Worm (Caenorhabditis elegans) whole organism, young adult: ENCODE measurements around the gene atx-2.

Experiments used
- B0035.1 ChIP-seq: sonication (generic microtip); optimal IDR thresholded peaks from 2 replicates; lab custom pipeline; 2016; ENCODE audit warnings: missing genetic modification characterization, mild to moderate bottlenecking, missing compliant biosample characterization, missing genotype, missing genetic modification reagents
- F52B5.7 ChIP-seq: sonication (generic microtip); optimal IDR thresholded peaks from 2 replicates; lab custom pipeline; 2016; ENCODE audit warnings: mild to moderate bottlenecking, missing genetic modification characterization, missing compliant biosample characterization
- F55B11.4 ChIP-seq: sonication (generic microtip); optimal IDR thresholded peaks from 2 replicates; lab custom pipeline; 2016; ENCODE audit warnings: missing compliant biosample characterization, missing genetic modification characterization, borderline replicate concordance; ENCODE audit not compliant: insufficient read depth
- T26A5.8 ChIP-seq: sonication (generic microtip); optimal IDR thresholded peaks from 2 replicates; lab custom pipeline; 2016; ENCODE audit warnings: missing genetic modification characterization, missing compliant biosample characterization
- Y53F4B.3 ChIP-seq: fragments of 200-800 bp; sonication (Bioruptor generic); IDR thresholded peaks from 2 replicates; pipeline ENCODE4 v1.3.6; 2022; ENCODE audit warnings: missing genetic modification reagents, missing genetic modification characterization, missing compliant biosample characterization
- ZK185.1 ChIP-seq: sonication (generic microtip); optimal IDR thresholded peaks from 2 replicates; lab custom pipeline; 2016; ENCODE audit warnings: mild to moderate bottlenecking, missing genetic modification characterization, missing compliant biosample characterization; ENCODE audit not compliant: poor library complexity, severe bottlenecking
- akir-1 ChIP-seq: fragments of 200-800 bp; sonication (Bioruptor generic); optimal IDR thresholded peaks from 2 replicates; lab custom pipeline; 2018; ENCODE audit warnings: mild to moderate bottlenecking, missing genetic modification characterization, moderate library complexity, missing compliant biosample characterization
- ama-1 ChIP-seq, 3 experiments: fragments of 150-350 bp in 1 of 3; sonication (generic microtip) in 2 of 3; optimal IDR thresholded peaks; 2 replicates each; lab custom pipeline; 2014 to 2018; ENCODE audit warnings: missing biosample characterization in 2 of 3, missing genetic modification characterization in 2 of 3, missing genetic modification reagents in 2 of 3
- aptf-2 ChIP-seq: fragments of 200-800 bp; sonication (Bioruptor generic); conservative IDR thresholded peaks from 2 replicates; pipeline ENCODE4 v1.3.6; 2022; ENCODE audit warnings: missing genetic modification reagents, missing genetic modification characterization, missing compliant biosample characterization
- aptf-3 ChIP-seq: fragments of 200-800 bp; sonication (Bioruptor generic); IDR thresholded peaks from 2 replicates; pipeline ENCODE4 v1.3.6; 2022; ENCODE audit warnings: missing genetic modification characterization, missing compliant biosample characterization
- atf-7 ChIP-seq: sonication (generic microtip); optimal IDR thresholded peaks from 2 replicates; lab custom pipeline; 2017; ENCODE audit warnings: mild to moderate bottlenecking, missing genetic modification characterization, missing compliant biosample characterization
- athp-1 ChIP-seq: sonication (generic microtip); optimal IDR thresholded peaks from 2 replicates; lab custom pipeline; 2017; ENCODE audit warnings: mild to moderate bottlenecking, missing genetic modification characterization, missing compliant biosample characterization
- attf-5 ChIP-seq: fragments of 200-800 bp; sonication (Bioruptor generic); optimal IDR thresholded peaks from 2 replicates; lab custom pipeline; 2018; ENCODE audit warnings: mild to moderate bottlenecking, missing genetic modification characterization, missing compliant biosample characterization
- bed-1 ChIP-seq: fragments of 200-800 bp; sonication (Bioruptor generic); IDR thresholded peaks from 2 replicates; pipeline ENCODE4 v1.3.6; 2022; ENCODE audit warnings: missing genetic modification reagents, missing genetic modification characterization, missing compliant biosample characterization
- cebp-1 ChIP-seq, 2 experiments: fragments of 200-800 bp in 1 of 2; sonication (Bioruptor generic) in 1 of 2; sonication (generic microtip) in 1 of 2; IDR thresholded peaks in 1 of 2; optimal IDR thresholded peaks in 1 of 2; 2 replicates each; pipeline versions ENCODE4 v1.3.6 to Lab custom; 2017 to 2022; ENCODE audit warnings: missing compliant biosample characterization in 2 of 2, missing genetic modification characterization in 2 of 2, mild to moderate bottlenecking in 1 of 2, missing genetic modification reagents in 1 of 2, moderate library complexity in 1 of 2
- ceh-100 ChIP-seq: fragments of 200-800 bp; sonication (Bioruptor generic); IDR thresholded peaks from 2 replicates; pipeline ENCODE4 v1.3.6; 2022; ENCODE audit warnings: missing genetic modification reagents, missing genetic modification characterization, missing compliant biosample characterization
- ceh-27 ChIP-seq: fragments of 200-800 bp; sonication (Bioruptor generic); optimal IDR thresholded peaks from 2 replicates; lab custom pipeline; 2018; ENCODE audit warnings: mild to moderate bottlenecking, missing genetic modification characterization, moderate library complexity, missing compliant biosample characterization
- ceh-40 ChIP-seq: fragments of 200-800 bp; sonication (Bioruptor generic); IDR thresholded peaks from 2 replicates; pipeline ENCODE4 v1.3.6; 2022; ENCODE audit warnings: missing genetic modification characterization, missing compliant biosample characterization
- ceh-58 ChIP-seq: fragments of 200-800 bp; sonication (Bioruptor generic); IDR thresholded peaks from 2 replicates; pipeline ENCODE4 v1.3.6; 2022; ENCODE audit warnings: missing genetic modification characterization, missing compliant biosample characterization
- chd-7 ChIP-seq: sonication (generic microtip); optimal IDR thresholded peaks from 2 replicates; lab custom pipeline; 2016; ENCODE audit warnings: mild to moderate bottlenecking, missing genetic modification characterization, moderate library complexity, missing compliant biosample characterization
- dpff-1 ChIP-seq: sonication (generic microtip); optimal IDR thresholded peaks from 2 replicates; lab custom pipeline; 2017; ENCODE audit warnings: mild to moderate bottlenecking, missing genetic modification characterization, missing compliant biosample characterization
- egl-18 ChIP-seq: fragments of 200-800 bp; sonication (Bioruptor generic); IDR thresholded peaks from 2 replicates; pipeline ENCODE4 v1.3.6; 2022; ENCODE audit warnings: missing genetic modification reagents, missing genetic modification characterization, missing compliant biosample characterization
- ets-4 ChIP-seq: fragments of 200-800 bp; sonication (Bioruptor generic); optimal IDR thresholded peaks from 2 replicates; lab custom pipeline; 2018; ENCODE audit warnings: mild to moderate bottlenecking, missing genetic modification characterization, missing compliant biosample characterization
- gei-17 ChIP-seq: fragments of 200-800 bp; sonication (Bioruptor generic); optimal IDR thresholded peaks from 2 replicates; lab custom pipeline; 2018; ENCODE audit warnings: mild to moderate bottlenecking, missing genetic modification characterization, missing compliant biosample characterization
- him-1 ChIP-seq: sonication (generic microtip); optimal IDR thresholded peaks from 2 replicates; lab custom pipeline; 2016; ENCODE audit warnings: missing genotype, missing genetic modification reagents, missing genetic modification characterization, missing compliant biosample characterization
- hlh-12 ChIP-seq: sonication (generic microtip); optimal IDR thresholded peaks from 2 replicates; lab custom pipeline; 2016; ENCODE audit warnings: missing genetic modification characterization, missing compliant biosample characterization
- hrde-1 ChIP-seq: sonication (generic microtip); optimal IDR thresholded peaks from 2 replicates; lab custom pipeline; 2016; ENCODE audit warnings: missing genetic modification characterization, mild to moderate bottlenecking, missing compliant biosample characterization, moderate library complexity, missing genotype, missing genetic modification reagents, borderline replicate concordance
- hsf-1 ChIP-seq: fragments of 200-800 bp; sonication (Bioruptor generic); IDR thresholded peaks from 2 replicates; pipeline ENCODE4 v1.3.6; 2022; ENCODE audit warnings: missing genetic modification reagents, missing genetic modification characterization, missing compliant biosample characterization
- let-607 ChIP-seq, 2 experiments: fragments of 200-800 bp in 1 of 2; sonication (Bioruptor generic) in 1 of 2; sonication (generic microtip) in 1 of 2; optimal IDR thresholded peaks; 2 replicates each; lab custom pipeline; 2016 to 2018; ENCODE audit warnings: mild to moderate bottlenecking in 2 of 2, missing compliant biosample characterization in 2 of 2, missing genetic modification characterization in 2 of 2, moderate library complexity in 2 of 2, missing genotype in 1 of 2
- lin-26 ChIP-seq: fragments of 200-800 bp; sonication (Bioruptor generic); IDR thresholded peaks from 2 replicates; pipeline ENCODE4 v1.3.6; 2022; ENCODE audit warnings: missing genetic modification reagents, missing genetic modification characterization, missing compliant biosample characterization
- lin-35 ChIP-seq, 3 experiments: fragments of 150-350 bp in 2 of 3; sonication (generic microtip) in 1 of 3; optimal IDR thresholded peaks; 2 replicates each; lab custom pipeline; 2014 to 2018; ENCODE audit warnings: missing biosample characterization in 3 of 3, missing genetic modification characterization in 3 of 3, missing genetic modification reagents in 3 of 3
- lin-40 ChIP-seq: sonication (generic microtip); optimal IDR thresholded peaks from 2 replicates; lab custom pipeline; 2016; ENCODE audit warnings: missing genetic modification characterization, mild to moderate bottlenecking, missing compliant biosample characterization, missing genotype, missing genetic modification reagents
- lin-54 ChIP-seq: fragments of 200-800 bp; sonication (Bioruptor generic); optimal IDR thresholded peaks from 2 replicates; lab custom pipeline; 2018; ENCODE audit warnings: mild to moderate bottlenecking, missing genetic modification characterization, missing compliant biosample characterization
- lir-1 ChIP-seq: fragments of 200-800 bp; sonication (Bioruptor generic); conservative IDR thresholded peaks from 2 replicates; pipeline ENCODE4 v1.3.6; 2022; ENCODE audit warnings: missing genetic modification reagents, missing genetic modification characterization, missing compliant biosample characterization
- madf-3 ChIP-seq: fragments of 200-800 bp; sonication (Bioruptor generic); IDR thresholded peaks from 2 replicates; pipeline ENCODE4 v1.3.6; 2022; ENCODE audit warnings: missing genetic modification reagents, missing genetic modification characterization, missing compliant biosample characterization
- mes-4 ChIP-seq: sonication (generic microtip); optimal IDR thresholded peaks from 2 replicates; lab custom pipeline; 2016; ENCODE audit warnings: missing genotype, missing genetic modification characterization, missing compliant biosample characterization
- nhr-120 ChIP-seq: fragments of 200-800 bp; sonication (Bioruptor generic); IDR thresholded peaks from 2 replicates; pipeline ENCODE4 v1.3.6; 2022; ENCODE audit warnings: missing genetic modification characterization, missing compliant biosample characterization
- nhr-80 ChIP-seq: sonication (generic microtip); optimal IDR thresholded peaks from 2 replicates; lab custom pipeline; 2016; ENCODE audit warnings: missing genetic modification characterization, missing compliant biosample characterization
- pbrm-1 ChIP-seq: fragments of 200-800 bp; sonication (Bioruptor generic); IDR thresholded peaks from 2 replicates; pipeline ENCODE4 v1.3.6; 2022; ENCODE audit warnings: missing genetic modification reagents, missing genetic modification characterization, missing compliant biosample characterization
- repo-1 ChIP-seq: sonication (generic microtip); optimal IDR thresholded peaks from 2 replicates; lab custom pipeline; 2017; ENCODE audit warnings: mild to moderate bottlenecking, missing genetic modification characterization, missing compliant biosample characterization
- somi-1 ChIP-seq: fragments of 200-800 bp; sonication (Bioruptor generic); optimal IDR thresholded peaks from 2 replicates; lab custom pipeline; 2018; ENCODE audit warnings: mild to moderate bottlenecking, missing genetic modification characterization, missing compliant biosample characterization
- unc-130 ChIP-seq: sonication (generic microtip); optimal IDR thresholded peaks from 2 replicates; lab custom pipeline; 2016; ENCODE audit warnings: missing genetic modification reagents, missing genetic modification characterization, missing compliant biosample characterization
- ztf-18 ChIP-seq: sonication (generic microtip); optimal IDR thresholded peaks from 2 replicates; lab custom pipeline; 2016; ENCODE audit warnings: missing genotype, mild to moderate bottlenecking, missing genetic modification characterization, missing compliant biosample characterization
- ztf-22 ChIP-seq: fragments of 200-800 bp; sonication (Bioruptor generic); optimal IDR thresholded peaks from 2 replicates; lab custom pipeline; 2018; ENCODE audit warnings: mild to moderate bottlenecking, missing genetic modification characterization, moderate library complexity, missing compliant biosample characterization
- ztf-28 ChIP-seq: fragments of 200-800 bp; sonication (Bioruptor generic); IDR thresholded peaks from 2 replicates; pipeline ENCODE4 v1.3.6; 2022; ENCODE audit warnings: missing genetic modification reagents, missing genetic modification characterization, missing compliant biosample characterization
- ztf-3 ChIP-seq: fragments of 200-800 bp; sonication (Bioruptor generic); optimal IDR thresholded peaks from 2 replicates; lab custom pipeline; 2018; ENCODE audit warnings: mild to moderate bottlenecking, missing genetic modification characterization, missing compliant biosample characterization

atx-2 gene

DNA sequence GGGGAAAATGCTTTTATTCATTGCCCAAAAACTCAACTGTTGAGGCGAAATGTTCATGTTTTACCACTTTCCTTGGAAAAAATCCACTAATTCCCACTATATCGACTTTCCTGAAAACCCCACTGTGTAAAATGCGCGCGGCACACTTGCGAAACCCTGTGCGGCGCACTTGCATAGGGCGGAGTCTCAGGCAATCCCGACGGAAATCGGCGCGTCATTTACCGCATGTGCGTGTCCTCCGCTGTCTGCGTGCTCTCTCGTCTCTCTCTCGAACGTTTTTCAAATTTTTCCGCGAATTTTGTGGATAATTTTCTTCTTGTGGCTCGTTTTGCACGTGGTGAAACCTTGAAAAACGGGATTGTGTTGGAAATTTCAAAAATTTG, at the start of gene atx-2 (continued):
- TF ChIP-seq ama-1 (optimal IDR thresholded peaks at IDR 0.05; lab: Kevin White, UChicago) (no peak), ama-1 (GFP tag; optimal IDR thresholded peaks at IDR 0.05; lab: Kevin White, UChicago) (peak in 1 of 2 experiments; percentile 27), athp-1 (tag; lab: Kevin White, UChicago) (peak; percentile 96), ceh-40 (GFP tag; lab: Robert Waterston, UW) (peak; percentile 54; the same call in 1 of the 2 replicates), hlh-12 (tag; lab: Kevin White, UChicago) (peak; percentile 15), ztf-3 (GFP tag; lab: Kevin White, UChicago) (no peak), lin-40 (tag; lab: Kevin White, UChicago) (peak; percentile 74), unc-130 (GFP tag; lab: Kevin White, UChicago) (peak; percentile 55), T26A5.8 (peak; percentile 64), ceh-27 (GFP tag; lab: Kevin White, UChicago) (peak; percentile 96), lin-26 (GFP tag; lab: Robert Waterston, UW) (peak; percentile 88), ztf-28 (GFP tag; lab: Robert Waterston, UW) (peak; percentile 95), gei-17 (peak; percentile 49), atf-7 (tag; lab: Kevin White, UChicago) (peak; percentile 83), ets-4 (GFP tag; lab: Kevin White, UChicago) (peak; percentile 88), egl-18 (GFP tag; lab: Robert Waterston, UW) (no peak), mes-4 (tag; lab: Kevin White, UChicago) (no peak), somi-1 (GFP tag; lab: Kevin White, UChicago) (peak; percentile 66), F55B11.4 (tag; lab: Kevin White, UChicago) (no peak), lir-1 (GFP tag; lab: Robert Waterston, UW) (peak; percentile 83), Y53F4B.3 (GFP tag; lab: Robert Waterston, UW) (no peak), him-1 (no peak), akir-1 (GFP tag; lab: Kevin White, UChicago) (peak; percentile 47), aptf-3 (peak; percentile 78; the same call in 1 of the 2 replicates), chd-7 (peak; percentile 92), hsf-1 (GFP tag; lab: Robert Waterston, UW) (peak; percentile 69; the same call in 1 of the 2 replicates), attf-5 (GFP tag; lab: Kevin White, UChicago) (peak; percentile 99), ztf-18 (tag; lab: Kevin White, UChicago) (peak; percentile 72), dpff-1 (no peak), nhr-80 (tag; lab: Kevin White, UChicago) (peak; percentile 67), F52B5.7 (tag; lab: Kevin White, UChicago) (peak; percentile 97), hrde-1 (tag; lab: Kevin White, UChicago) (peak; percentile 88)

DNA sequence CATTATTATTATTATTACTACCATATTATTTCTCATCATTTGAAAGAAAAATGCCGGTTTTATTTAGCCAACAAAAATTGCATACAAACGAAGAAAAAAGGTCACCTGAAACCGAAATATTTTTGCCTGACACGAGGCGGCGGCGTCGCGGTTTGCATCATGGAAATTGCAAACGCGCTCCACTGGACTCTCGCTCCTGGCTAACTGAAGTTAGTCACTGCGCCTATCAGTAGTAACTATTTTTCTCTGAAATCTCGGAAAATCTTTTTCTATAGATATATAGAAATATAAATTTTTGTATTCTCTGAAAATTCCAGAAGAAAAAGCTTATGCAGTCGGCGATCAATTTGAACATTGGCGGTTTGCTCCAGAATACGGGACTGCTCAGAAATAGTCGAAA, 45.4 kb upstream of the atx-2 start, which contains the start of gene ymel-1:
Gene ymel-1 (plus strand): TSS at position 318 of the 400 bp plus-strand sequence.
- TF ChIP-seq ztf-18 (tag; lab: Kevin White, UChicago) (peak; percentile 25), ceh-100 (GFP tag; lab: Robert Waterston, UW) (no peak), lin-54 (GFP tag; lab: Kevin White, UChicago) (peak; percentile 11), attf-5 (GFP tag; lab: Kevin White, UChicago) (peak; percentile 69), B0035.1 (tag; lab: Kevin White, UChicago) (peak; percentile 11), ama-1 (optimal IDR thresholded peaks at IDR 0.05; lab: Kevin White, UChicago) (peak; percentile 41), ama-1 (GFP tag; optimal IDR thresholded peaks at IDR 0.05; lab: Kevin White, UChicago) (no peak), pbrm-1 (GFP tag; lab: Robert Waterston, UW) (peak; percentile 32; the same call in 1 of the 2 replicates), nhr-120 (no peak), ceh-58 (GFP tag; lab: Robert Waterston, UW) (no peak), let-607 (tag; optimal IDR thresholded peaks at IDR 0.05; lab: Kevin White, UChicago) (peak in 1 of 2 experiments; percentile 40), ztf-22 (GFP tag; lab: Kevin White, UChicago) (no peak), repo-1 (tag; lab: Kevin White, UChicago) (no peak), aptf-2 (0 out of 2 replicates have a peak, but pooled peaks have one; percentile 27), nhr-80 (tag; lab: Kevin White, UChicago) (peak; percentile 28), cebp-1 (GFP tag; IDR thresholded peaks at IDR 0.05; lab: Robert Waterston, UW) (no peak), cebp-1 (tag; optimal IDR thresholded peaks at IDR 0.05; lab: Kevin White, UChicago) (peak; percentile 55), ZK185.1 (tag; lab: Kevin White, UChicago) (peak; percentile 26), F52B5.7 (tag; lab: Kevin White, UChicago) (peak; percentile 39), lin-35 (GFP tag; optimal IDR thresholded peaks at IDR 0.05; lab: Kevin White, UChicago) (peak in 1 of 3 experiments; percentile 42), bed-1 (no peak), madf-3 (GFP tag; lab: Robert Waterston, UW) (no peak)
